Fruit fly (Drosophila melanogaster): ENCODE measurements around the gene CG12883.

The CG12883 gene

DNA sequence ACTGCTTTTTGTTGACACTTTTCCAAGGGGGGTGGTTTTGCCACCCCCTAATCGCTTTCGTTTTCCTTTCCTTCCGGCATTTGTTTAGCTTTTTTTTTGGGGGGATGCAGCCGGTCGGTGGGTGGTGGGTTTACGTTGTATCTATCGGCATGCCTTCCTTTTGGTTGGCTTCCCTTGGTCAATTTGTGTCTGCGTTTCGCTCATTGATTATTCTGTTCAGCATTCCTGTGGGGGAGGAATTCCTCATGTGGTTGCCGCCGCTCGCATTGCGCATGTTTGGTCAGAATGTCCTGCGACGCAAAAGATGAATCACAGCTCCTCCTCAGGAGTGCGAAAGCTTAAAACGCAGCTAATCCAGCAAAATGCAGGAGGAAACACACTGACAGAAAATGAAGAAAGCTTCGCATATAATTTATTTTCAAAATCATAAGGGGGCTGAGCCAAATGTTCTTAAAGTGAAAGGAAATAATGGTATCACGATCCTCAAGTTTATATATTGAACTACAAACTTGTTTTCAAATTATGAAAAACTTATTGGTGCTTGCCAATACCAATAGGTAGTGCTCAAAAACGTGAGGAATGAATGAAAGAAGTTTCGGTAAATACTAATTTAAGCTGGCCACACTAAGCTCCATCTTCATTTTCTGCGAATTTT lies 26.8 kb upstream of the CG12883 start, which contains the start of gene RpS10a (continued):
- TF ChIP-seq bbx (GFP tag; IDR thresholded peaks at IDR 0.05; ENCODE audit: partially characterized antibody) (peak; percentile 87), her (GFP tag; optimal IDR thresholded peaks at IDR 0.05) (no peak), H15 (GFP tag; IDR thresholded peaks at IDR 0.05) (no peak), Optix (GFP tag; IDR thresholded peaks at IDR 0.05) (no peak), CG6689 (GFP tag; IDR thresholded peaks at IDR 0.05) (no peak), E2f1 (GFP tag; IDR thresholded peaks at IDR 0.05) (no peak), sqz (GFP tag; optimal IDR thresholded peaks at IDR 0.05) (peak; percentile 45), lmd (GFP tag; IDR thresholded peaks at IDR 0.05) (no peak), croc (GFP tag; conservative IDR thresholded peaks at IDR 0.05) (no peak), ssp (GFP tag; IDR thresholded peaks at IDR 0.05) (no peak), CG8281 (tag; optimal IDR thresholded peaks at IDR 0.05) (no peak), exex (tag; optimal IDR thresholded peaks at IDR 0.05) (no peak), CG13624 (GFP tag; optimal IDR thresholded peaks at IDR 0.05) (peak; percentile 47), CG6791 (GFP tag; IDR thresholded peaks at IDR 0.05; ENCODE audit: partially characterized antibody) (peak; percentile 81; the same call in 2 of the 3 replicates), tx (GFP tag; optimal IDR thresholded peaks at IDR 0.05) (no peak), gt (GFP tag; IDR thresholded peaks at IDR 0.05) (no peak), CG10959 (GFP tag; IDR thresholded peaks at IDR 0.05) (no peak), grau (tag; optimal IDR thresholded peaks at IDR 0.05) (peak; percentile 12), CG10431 (GFP tag; optimal IDR thresholded peaks at IDR 0.05) (no peak), CG9932 (GFP tag; IDR thresholded peaks at IDR 0.05) (0 out of 2 replicates have a peak, but pooled peaks have one; percentile 5), CG3847 (GFP tag; IDR thresholded peaks at IDR 0.05) (no peak), CG13424 (tag; optimal IDR thresholded peaks at IDR 0.05) (no peak), CG42726 (GFP tag; IDR thresholded peaks at IDR 0.05; ENCODE audit: partially characterized antibody) (peak; percentile 43; the same call in 1 of the 2 replicates), NFAT (GFP tag; IDR thresholded peaks at IDR 0.05) (no peak), CG2116 (GFP tag; optimal IDR thresholded peaks at IDR 0.05) (no peak), Opbp (GFP tag; IDR thresholded peaks at IDR 0.05; ENCODE audit: partially characterized antibody) (peak; percentile 57; the same call in 2 of the 3 replicates), Blimp-1 (GFP tag; optimal IDR thresholded peaks at IDR 0.05) (no peak), CG30020 (tag; optimal IDR thresholded peaks at IDR 0.05) (no peak), CG15514 (GFP tag; optimal IDR thresholded peaks at IDR 0.05) (peak; percentile 17), B-H2 (GFP tag; optimal IDR thresholded peaks at IDR 0.05) (no peak), Meics (GFP tag; optimal IDR thresholded peaks at IDR 0.05) (peak; percentile 26), scrt (GFP tag; optimal IDR thresholded peaks at IDR 0.05) (peak; percentile 18), CG10462 (GFP tag; optimal IDR thresholded peaks at IDR 0.05) (no peak), Atf3 (GFP tag; optimal IDR thresholded peaks at IDR 0.05) (no peak), nmo (GFP tag; optimal IDR thresholded peaks at IDR 0.05) (peak; percentile 8), sr (GFP tag; IDR thresholded peaks at IDR 0.05) (no peak), CG18599 (GFP tag; optimal IDR thresholded peaks at IDR 0.05) (peak; percentile 19), ewg (GFP tag; optimal IDR thresholded peaks at IDR 0.05) (peak; percentile 58), CG14014 (GFP tag; IDR thresholded peaks at IDR 0.05) (no peak), pita (GFP tag; optimal IDR thresholded peaks at IDR 0.05) (no peak), CG14860 (GFP tag; IDR thresholded peaks at IDR 0.05; ENCODE audit: partially characterized antibody) (0 out of 3 replicates have a peak, but pooled peaks have one; percentile 27)

All from whole organism, embryonic.